Worm (Caenorhabditis elegans): Measurements from ENCODE around the gene mans-2.
A peak's percentile ranks its signal among the peaks of the same experiment; 100 is the strongest.

Gene mans-2

ce11 chrV:11958343-11959291, 26.7 kb downstream of the mans-2 start, which contains the start of gene F58H1.5:
Gene F58H1.5, plus strand, starts transcription at chrV:11958393.
- no peak for TF ChIP-seq nhr-11 (tag; optimal IDR thresholded peaks at IDR 0.05)
- peak; percentile 87 for TF ChIP-seq unc-42 (tag; optimal IDR thresholded peaks at IDR 0.05)
- TF ChIP-seq sox-4 (tag; optimal IDR thresholded peaks at IDR 0.05) = no peak

ce11 chrV:11955617-11956016, 29.7 kb downstream of the mans-2 start:
- TF ChIP-seq hlh-8 (tag; optimal IDR thresholded peaks at IDR 0.05) (no peak), ceh-31 (tag; optimal IDR thresholded peaks at IDR 0.05) (peak; percentile 2), ama-1 (optimal IDR thresholded peaks at IDR 0.05) (peak; percentile 17), gmeb-2 (tag; optimal IDR thresholded peaks at IDR 0.05) (no peak), unc-42 (tag; optimal IDR thresholded peaks at IDR 0.05) (peak; percentile 69), pqm-1 (tag; optimal IDR thresholded peaks at IDR 0.05) (no peak)

- TF ChIP-seq hlh-6 (tag; optimal IDR thresholded peaks at IDR 0.05) (no peak), unc-42 (tag; optimal IDR thresholded peaks at IDR 0.05) (peak; percentile 98), fkh-10 (GFP tag; optimal IDR thresholded peaks at IDR 0.05) (peak; percentile 53)
Observed at ce11 chrV:11953621-11954020, 31.7 kb downstream of the mans-2 start.

- TF ChIP-seq fkh-6 (tag; optimal IDR thresholded peaks at IDR 0.05) (no peak), sox-2 (GFP tag; IDR thresholded peaks at IDR 0.05) (peak; percentile 62)
Observed at ce11 chrV:11952854-11953447, 32.3 kb downstream of the mans-2 start.

ce11 chrV:11951227-11951626, 34.1 kb downstream of the mans-2 start:
- no peak for TF ChIP-seq pat-9 (tag; optimal IDR thresholded peaks at IDR 0.05)
- TF ChIP-seq ceh-48 (tag; optimal IDR thresholded peaks at IDR 0.05) = no peak
- no peak for TF ChIP-seq tbx-7 (tag; optimal IDR thresholded peaks at IDR 0.05)
- TF ChIP-seq unc-55 (GFP tag; optimal IDR thresholded peaks at IDR 0.05) = no peak
- no peak for TF ChIP-seq mec-3 (tag; optimal IDR thresholded peaks at IDR 0.05; ENCODE audit: borderline replicate concordance)
- no peak for TF ChIP-seq dmd-4 (tag; optimal IDR thresholded peaks at IDR 0.05; ENCODE audit: borderline replicate concordance)
- no peak for TF ChIP-seq hlh-30 (tag; optimal IDR thresholded peaks at IDR 0.05; ENCODE audit: insufficient read depth)
- no peak for TF ChIP-seq K09A11.1 (tag; optimal IDR thresholded peaks at IDR 0.05; ENCODE audit: insufficient read depth)
- no peak for TF ChIP-seq hlh-6 (tag; optimal IDR thresholded peaks at IDR 0.05)
- no peak for TF ChIP-seq ztf-16 (tag; optimal IDR thresholded peaks at IDR 0.05)
- no peak for TF ChIP-seq ceh-14 (tag; optimal IDR thresholded peaks at IDR 0.05)
- TF ChIP-seq pag-3 (tag; optimal IDR thresholded peaks at IDR 0.05; ENCODE audit: borderline replicate concordance) = no peak
- TF ChIP-seq ceh-30 (tag; optimal IDR thresholded peaks at IDR 0.05) = no peak
- TF ChIP-seq ceh-45 (GFP tag; IDR thresholded peaks at IDR 0.05) = no peak

ce11 chrV:11949509-11950117, 35.7 kb downstream of the mans-2 start:
- TF ChIP-seq hlh-15 (tag; optimal IDR thresholded peaks at IDR 0.05) (no peak), hlh-8 (tag; optimal IDR thresholded peaks at IDR 0.05) (no peak), unc-55 (GFP tag; optimal IDR thresholded peaks at IDR 0.05) (peak; percentile 55), nfya-1 (tag; optimal IDR thresholded peaks at IDR 0.05) (no peak), che-1 (tag; optimal IDR thresholded peaks at IDR 0.05) (no peak), ceh-48 (tag; optimal IDR thresholded peaks at IDR 0.05) (no peak), tbx-2 (tag; optimal IDR thresholded peaks at IDR 0.05) (peak; percentile 6), pqm-1 (tag; optimal IDR thresholded peaks at IDR 0.05) (no peak)

Measured in whole organism, late embryonic.